Fruit fly (Drosophila melanogaster) whole organism, embryonic: ENCODE data around the gene h-cup.

ENCODE experiments used
- CG1024 ChIP-seq: fragments of 200-800 bp; sonication (Bioruptor generic); IDR thresholded peaks from 2 replicates; pipeline ENCODE4 v1.3.6; 2022; ENCODE audit warnings: missing biosample characterization, missing genetic modification characterization
- CG13894 ChIP-seq: fragments of 200-800 bp; sonication (Bioruptor generic); optimal IDR thresholded peaks from 3 replicates; lab custom pipeline; 2018; ENCODE audit warnings: missing biosample characterization, mild to moderate bottlenecking, missing genetic modification characterization, moderate library complexity
- CG14667 ChIP-seq: fragments of 200-800 bp; sonication (Bioruptor generic); IDR thresholded peaks from 2 replicates; pipeline ENCODE4 v1.3.6; 2022; ENCODE audit warnings: missing biosample characterization, missing genetic modification characterization
- CG1603 ChIP-seq: fragments of 200-800 bp; sonication (Bioruptor generic); optimal IDR thresholded peaks from 2 replicates; lab custom pipeline; 2019; ENCODE audit warnings: missing biosample characterization, mild to moderate bottlenecking, missing genetic modification characterization, moderate library complexity
- CG9727 ChIP-seq: fragments of 200-800 bp; sonication (Bioruptor generic); optimal IDR thresholded peaks from 3 replicates; lab custom pipeline; 2017; ENCODE audit warnings: missing biosample characterization, mild to moderate bottlenecking, missing genetic modification characterization
- Doc2 ChIP-seq: fragments of 200-800 bp; sonication (Bioruptor generic); IDR thresholded peaks from 2 replicates; pipeline ENCODE4 v1.3.6; 2022; ENCODE audit warnings: missing biosample characterization, missing genetic modification characterization
- E2f1 ChIP-seq: fragments of 200-800 bp; sonication (Bioruptor generic); IDR thresholded peaks from 2 replicates; pipeline ENCODE4 v1.3.6; 2022; ENCODE audit warnings: missing biosample characterization, missing genetic modification characterization
- cwo ChIP-seq: fragments of 200-800 bp; sonication (Bioruptor generic); optimal IDR thresholded peaks from 3 replicates; lab custom pipeline; 2017; ENCODE audit warnings: missing biosample characterization, missing genetic modification characterization, mild to moderate bottlenecking, moderate library complexity, missing genetic modification reagents
- gem ChIP-seq: fragments of 200-800 bp; sonication (Bioruptor generic); optimal IDR thresholded peaks from 2 replicates; lab custom pipeline; 2019; ENCODE audit warnings: missing biosample characterization, mild to moderate bottlenecking, missing genetic modification characterization, moderate library complexity
- mam ChIP-seq: fragments of 200-800 bp; sonication (Bioruptor generic); optimal IDR thresholded peaks from 3 replicates; lab custom pipeline; 2016; ENCODE audit warnings: missing biosample characterization, missing genetic modification characterization
- odd ChIP-seq: fragments of 200-800 bp; sonication (Bioruptor generic); optimal IDR thresholded peaks from 2 replicates; lab custom pipeline; 2017; ENCODE audit warnings: missing biosample characterization, mild to moderate bottlenecking, missing genetic modification characterization
- sens ChIP-seq: fragments of 200-800 bp; sonication (Bioruptor generic); peaks from one replicate; lab custom pipeline; 2016; ENCODE audit warnings: missing biosample characterization, missing genetic modification characterization
- slp2 ChIP-seq: fragments of 200-800 bp; sonication (Bioruptor generic); optimal IDR thresholded peaks from 2 replicates; lab custom pipeline; 2016; ENCODE audit warnings: missing biosample characterization, missing genetic modification characterization
- vnd ChIP-seq: fragments of 200-800 bp; sonication (Bioruptor generic); IDR thresholded peaks from 3 replicates; pipeline ENCODE4 v1.3.6; 2022; ENCODE audit warnings: missing biosample characterization, missing genetic modification characterization; ENCODE audit not compliant: partially characterized antibody

dm6 chr3R:15410689-15411587 is 28.2 kb upstream of the h-cup start:
- TF ChIP-seq CG1603 (tag; lab: Kevin White, UChicago) (no peak), odd (GFP tag; lab: Kevin White, UChicago) (no peak), CG1024 (no peak), sens (GFP tag; lab: Kevin White, UChicago) (peak; percentile 10), vnd (GFP tag; lab: Robert Waterston, UW) (no peak), gem (tag; lab: Kevin White, UChicago) (no peak), Doc2 (GFP tag; lab: Robert Waterston, UW) (no peak), CG14667 (GFP tag; lab: Robert Waterston, UW) (no peak), CG13894 (tag; lab: Kevin White, UChicago) (no peak), mam (no peak), E2f1 (GFP tag; lab: Robert Waterston, UW) (no peak), cwo (GFP tag; lab: Kevin White, UChicago) (no peak), slp2 (GFP tag; lab: Kevin White, UChicago) (no peak), CG9727 (GFP tag; lab: Kevin White, UChicago) (no peak)
